Worm (Caenorhabditis elegans) whole organism, L2 larva: ENCODE results near the gene ZK381.62.

ENCODE experiments used
- ama-1 ChIP-seq: fragments of 150-350 bp; optimal IDR thresholded peaks from 2 replicates; lab custom pipeline; 2018; ENCODE audit warnings: inconsistent platforms
- ceh-16 ChIP-seq: fragments of 150-350 bp; optimal IDR thresholded peaks from 2 replicates; lab custom pipeline; 2014; ENCODE audit warnings: missing biosample characterization, missing genetic modification characterization
- elt-3 ChIP-seq: sonication (generic microtip); optimal IDR thresholded peaks from 2 replicates; lab custom pipeline; 2017; ENCODE audit warnings: missing biosample characterization, missing genetic modification characterization
- lin-13 ChIP-seq: fragments of 150-350 bp; optimal IDR thresholded peaks from 2 replicates; lab custom pipeline; 2014; ENCODE audit warnings: missing biosample characterization, missing genetic modification reagents, missing genetic modification characterization
- nhr-25 ChIP-seq: fragments of 150-350 bp; sonication (generic microtip); optimal IDR thresholded peaks from 3 replicates; lab custom pipeline; 2014; ENCODE audit warnings: missing biosample characterization, missing genetic modification characterization
- skn-1 ChIP-seq: sonication (generic microtip); optimal IDR thresholded peaks from 2 replicates; lab custom pipeline; 2017; ENCODE audit warnings: missing biosample characterization, missing genetic modification characterization
- snpc-4 ChIP-seq: fragments of 150-350 bp; optimal IDR thresholded peaks from 2 replicates; lab custom pipeline; 2014; ENCODE audit warnings: missing biosample characterization, missing genetic modification characterization
- unc-39 ChIP-seq: fragments of 150-350 bp; optimal IDR thresholded peaks from 2 replicates; lab custom pipeline; 2014; ENCODE audit warnings: missing biosample characterization, missing genetic modification characterization
- unc-62 ChIP-seq: fragments of 150-350 bp; optimal IDR thresholded peaks from 2 replicates; lab custom pipeline; 2014; ENCODE audit warnings: missing biosample characterization, missing genetic modification reagents, missing genetic modification characterization

DNA sequence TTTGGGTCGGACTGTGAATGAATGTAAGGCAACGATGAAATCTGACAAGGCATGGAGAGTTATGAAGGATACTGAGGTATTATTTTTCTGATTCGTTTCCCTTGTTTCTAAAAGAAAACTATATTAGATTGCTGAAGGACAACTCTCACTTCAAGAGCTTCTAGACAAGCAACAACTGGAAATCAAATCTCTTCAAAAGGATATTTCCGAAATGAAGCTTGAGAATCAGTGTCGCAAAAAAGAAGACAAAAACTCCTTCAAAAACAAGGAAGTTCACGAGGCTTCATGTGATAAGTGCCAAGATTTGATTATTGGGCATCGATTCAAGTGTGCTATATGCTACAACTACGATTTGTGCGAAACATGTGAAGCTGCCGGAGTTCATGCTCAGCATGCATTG is 47.5 kb upstream of the ZK381.62 start:
- TF ChIP-seq ceh-16 (tag; lab: Kevin White, UChicago) (no peak), snpc-4 (tag; lab: Kevin White, UChicago) (no peak), nhr-25 (tag; lab: Kevin White, UChicago) (no peak), lin-13 (GFP tag; lab: Kevin White, UChicago) (no peak), unc-62 (GFP tag; lab: Kevin White, UChicago) (no peak), ama-1 (lab: Kevin White, UChicago) (no peak), unc-39 (tag; lab: Kevin White, UChicago) (no peak), skn-1 (tag; lab: Kevin White, UChicago) (no peak), elt-3 (no peak)
